Fruit fly (Drosophila melanogaster): ENCODE data around the gene CG13250.

The CG13250 gene

DNA sequence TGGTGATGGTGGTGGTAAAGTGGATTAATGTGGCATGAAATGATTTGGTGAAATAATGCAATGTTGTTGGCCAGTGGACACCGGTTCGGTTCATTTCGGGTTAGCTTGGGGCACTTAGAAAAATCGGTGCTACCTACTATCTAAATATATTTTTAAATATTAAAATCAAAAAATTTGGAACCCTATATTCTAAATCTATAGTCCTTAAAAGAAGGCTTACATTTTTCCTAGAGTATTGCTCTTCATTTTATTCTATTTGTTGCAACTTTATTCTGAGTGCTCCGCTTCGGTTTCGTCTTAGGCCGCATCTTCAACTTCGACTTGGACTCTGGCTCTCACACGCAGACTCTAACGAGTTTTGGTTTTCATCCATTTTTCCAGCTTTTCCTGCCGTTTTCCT is 50.4 kb downstream of the CG13250 start (continued):
- TF ChIP-seq ss (GFP tag; optimal IDR thresholded peaks at IDR 0.05) (no peak), CG3919 (GFP tag; optimal IDR thresholded peaks at IDR 0.05) (no peak), spab (GFP tag; optimal IDR thresholded peaks at IDR 0.05) (no peak), CG11762 (GFP tag; optimal IDR thresholded peaks at IDR 0.05; ENCODE audit: insufficient read depth) (no peak), CG10669 (GFP tag; optimal IDR thresholded peaks at IDR 0.05) (no peak), fd85E (GFP tag; optimal IDR thresholded peaks at IDR 0.05) (no peak), Smox (GFP tag; optimal IDR thresholded peaks at IDR 0.05) (no peak), CG6163 (GFP tag; IDR thresholded peaks at IDR 0.05) (no peak; the same call in 2 of the 3 replicates), fkh (GFP tag; optimal IDR thresholded peaks at IDR 0.05) (no peak), CG15336 (GFP tag; IDR thresholded peaks at IDR 0.05) (peak; percentile 56; the same call in 1 of the 2 replicates), CG3032 (tag; optimal IDR thresholded peaks at IDR 0.05) (no peak), acj6 (GFP tag; optimal IDR thresholded peaks at IDR 0.05) (no peak), topi (GFP tag; optimal IDR thresholded peaks at IDR 0.05) (no peak), CG11294 (GFP tag; IDR thresholded peaks at IDR 0.05) (no peak), svp (GFP tag) (no peak)
